Worm (Caenorhabditis elegans): Measurements from ENCODE around the gene mrps-17.

mrps-17 gene

DNA sequence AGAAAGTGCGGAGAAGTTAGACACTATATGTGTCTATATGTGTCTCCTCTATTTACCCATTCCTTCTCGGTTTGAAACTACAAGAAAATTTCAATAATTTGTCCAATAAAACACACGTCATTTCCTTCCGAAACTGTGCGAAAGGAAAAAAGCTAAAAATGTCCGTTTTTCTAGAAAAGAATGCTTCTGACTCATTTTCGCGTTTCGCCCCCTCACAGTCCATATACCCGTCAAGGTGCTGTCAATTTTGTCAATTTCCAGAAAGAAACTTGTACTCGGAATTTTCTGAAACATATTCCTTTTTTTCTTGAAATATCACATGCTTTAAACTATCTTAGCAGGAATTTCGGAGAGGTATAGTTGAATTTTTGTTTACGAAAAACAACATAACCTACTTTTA, 28.8 kb downstream of the mrps-17 start:
- TF ChIP-seq ZK546.5 (tag; optimal IDR thresholded peaks at IDR 0.05) = no peak

DNA sequence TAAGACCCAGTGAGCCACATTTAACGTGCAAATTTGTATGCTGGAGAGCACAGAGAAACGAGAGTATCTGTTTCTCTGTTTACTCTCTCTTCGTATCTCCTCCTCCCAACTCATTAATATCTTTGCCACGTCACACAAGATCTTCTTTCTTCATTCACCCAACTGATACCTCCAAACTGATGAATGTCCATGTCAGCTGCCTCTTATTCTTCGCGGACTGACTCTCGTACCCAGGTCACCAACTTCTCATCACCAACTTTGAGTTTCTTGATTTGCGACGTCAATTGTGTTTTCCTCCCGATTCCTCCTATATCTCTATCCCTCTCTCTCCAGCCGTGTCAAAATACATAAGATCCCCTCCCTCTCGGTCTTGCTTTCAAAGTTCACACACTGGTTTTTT, 29.3 kb downstream of the mrps-17 start:
- no peak for TF ChIP-seq nhr-10 (tag; optimal IDR thresholded peaks at IDR 0.05)
- TF ChIP-seq nhr-6 (tag; optimal IDR thresholded peaks at IDR 0.05) = peak; percentile 15
- no peak for TF ChIP-seq R02D3.7 (tag; optimal IDR thresholded peaks at IDR 0.05)
- peak; percentile 68 for TF ChIP-seq sma-9 (GFP tag; optimal IDR thresholded peaks at IDR 0.05)
- TF ChIP-seq sma-9 (tag; optimal IDR thresholded peaks at IDR 0.05) = no peak
- TF ChIP-seq unc-55 (GFP tag; optimal IDR thresholded peaks at IDR 0.05) = no peak
- no peak for TF ChIP-seq gmeb-1 (tag; optimal IDR thresholded peaks at IDR 0.05)
- no peak for TF ChIP-seq nhr-77 (tag; optimal IDR thresholded peaks at IDR 0.05)
- TF ChIP-seq sem-4 (tag; optimal IDR thresholded peaks at IDR 0.05) = no peak
- TF ChIP-seq lsy-2 (tag; optimal IDR thresholded peaks at IDR 0.05) = peak in 1 of 2 experiments; percentile 28
- TF ChIP-seq lin-39 (tag; optimal IDR thresholded peaks at IDR 0.05) = no peak
- TF ChIP-seq ztf-11 (tag; optimal IDR thresholded peaks at IDR 0.05) = no peak
- TF ChIP-seq zag-1 (tag; optimal IDR thresholded peaks at IDR 0.05) = no peak
- peak; percentile 37 for TF ChIP-seq ztf-4 (tag; optimal IDR thresholded peaks at IDR 0.05)
- no peak for TF ChIP-seq unc-39 (tag; optimal IDR thresholded peaks at IDR 0.05)
- TF ChIP-seq C34F6.9 (tag; optimal IDR thresholded peaks at IDR 0.05) = peak; percentile 3
- TF ChIP-seq lin-13 (GFP tag; optimal IDR thresholded peaks at IDR 0.05) = peak; percentile 43
- TF ChIP-seq nhr-12 (tag; optimal IDR thresholded peaks at IDR 0.05) = no peak
- TF ChIP-seq mbf-1 (tag; optimal IDR thresholded peaks at IDR 0.05) = no peak
- TF ChIP-seq nhr-129 (tag; optimal IDR thresholded peaks at IDR 0.05) = peak; percentile 72
- peak; percentile 97 for TF ChIP-seq crh-2 (tag; optimal IDR thresholded peaks at IDR 0.05)
- no peak for TF ChIP-seq dmd-4 (tag; optimal IDR thresholded peaks at IDR 0.05)
- no peak for TF ChIP-seq mab-5 (tag; optimal IDR thresholded peaks at IDR 0.05)
- TF ChIP-seq F13H6.1 (tag; optimal IDR thresholded peaks at IDR 0.05) = peak; percentile 78
- TF ChIP-seq ama-1 (optimal IDR thresholded peaks at IDR 0.05) = no peak

DNA sequence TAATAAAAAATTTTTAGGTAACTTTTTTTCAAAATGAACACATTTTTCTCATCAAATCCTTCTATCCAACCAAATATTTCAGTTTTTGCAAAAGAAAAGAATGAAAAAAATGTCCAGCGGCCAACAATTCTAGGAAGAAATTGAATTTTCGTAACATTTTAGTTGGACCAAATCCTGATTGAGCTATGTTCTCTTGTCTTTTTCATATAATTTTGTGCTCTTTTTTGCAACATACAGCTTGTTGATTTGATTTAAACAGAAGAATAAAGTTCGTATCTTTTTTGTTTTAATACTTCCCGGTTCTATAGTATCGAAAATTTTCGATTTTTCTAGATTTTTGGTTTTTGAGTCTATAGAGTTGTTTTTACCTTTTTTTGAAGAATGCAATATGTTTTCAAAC, 32.2 kb downstream of the mrps-17 start:
- TF ChIP-seq mab-5 (tag; optimal IDR thresholded peaks at IDR 0.05) (no peak), crh-2 (tag; optimal IDR thresholded peaks at IDR 0.05) (no peak), lin-39 (tag; optimal IDR thresholded peaks at IDR 0.05) (no peak), lsy-2 (tag; optimal IDR thresholded peaks at IDR 0.05) (no peak), egl-27 (tag; optimal IDR thresholded peaks at IDR 0.05) (no peak), nhr-77 (tag; optimal IDR thresholded peaks at IDR 0.05) (no peak), nhr-237 (tag; optimal IDR thresholded peaks at IDR 0.05) (no peak), skn-1 (tag; optimal IDR thresholded peaks at IDR 0.05) (no peak), nhr-129 (tag; optimal IDR thresholded peaks at IDR 0.05) (no peak), sma-3 (GFP tag; optimal IDR thresholded peaks at IDR 0.05) (no peak), ztf-4 (tag; optimal IDR thresholded peaks at IDR 0.05) (no peak), nhr-12 (tag; optimal IDR thresholded peaks at IDR 0.05) (no peak), mbf-1 (tag; optimal IDR thresholded peaks at IDR 0.05) (no peak), blmp-1 (tag; optimal IDR thresholded peaks at IDR 0.05; ENCODE audit: insufficient read depth) (no peak), mdl-1 (tag; optimal IDR thresholded peaks at IDR 0.05) (no peak), nhr-11 (tag; optimal IDR thresholded peaks at IDR 0.05) (no peak), ztf-1 (GFP tag; conservative IDR thresholded peaks at IDR 0.05) (no peak)

DNA sequence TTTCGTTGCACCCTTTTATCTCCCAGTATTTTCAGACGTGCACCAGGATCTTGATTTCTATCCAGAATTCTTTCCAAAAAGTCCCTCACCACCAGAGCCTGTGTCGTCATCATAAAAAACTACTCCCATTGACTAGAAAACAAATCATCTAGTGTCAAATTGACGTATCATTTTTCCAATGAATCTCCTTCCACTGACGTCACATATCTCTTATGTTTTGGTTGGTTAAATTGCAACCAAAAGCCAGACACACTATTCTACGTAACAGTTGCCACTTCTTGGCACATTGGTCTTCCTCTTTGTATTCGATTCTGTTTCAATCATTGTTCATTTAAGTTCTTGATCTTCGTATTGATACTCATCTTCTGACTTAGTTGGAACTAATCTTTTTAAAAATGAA, 33.5 kb downstream of the mrps-17 start:
- TF ChIP-seq sma-9 (GFP tag; optimal IDR thresholded peaks at IDR 0.05) = peak; percentile 53
- TF ChIP-seq sma-9 (tag; optimal IDR thresholded peaks at IDR 0.05) = no peak
- peak in 1 of 2 experiments; percentile 45 for TF ChIP-seq lsy-2 (tag; optimal IDR thresholded peaks at IDR 0.05)
- TF ChIP-seq nhr-25 (tag; optimal IDR thresholded peaks at IDR 0.05) = no peak
- TF ChIP-seq nhr-129 (tag; optimal IDR thresholded peaks at IDR 0.05) = peak; percentile 47
- TF ChIP-seq F13H6.1 (tag; optimal IDR thresholded peaks at IDR 0.05) = peak; percentile 15

DNA sequence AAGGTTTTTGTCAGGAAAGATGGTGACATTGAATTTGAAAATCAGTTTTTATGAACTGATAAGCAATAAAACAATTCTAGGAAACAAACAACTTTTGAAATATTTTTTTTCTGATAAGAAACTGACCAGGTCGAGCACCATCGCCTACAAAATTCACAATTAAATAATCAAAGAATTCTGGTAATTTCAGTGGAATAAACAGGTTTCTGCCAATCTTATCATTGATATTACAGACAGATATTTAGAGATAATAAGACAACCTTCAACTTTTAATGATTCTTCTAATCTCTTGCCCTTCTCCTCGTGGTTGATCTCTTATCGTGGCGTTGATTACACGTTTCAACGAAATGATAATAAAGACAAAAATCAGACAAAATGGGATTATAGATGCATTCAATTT, 35.2 kb downstream of the mrps-17 start:
- TF ChIP-seq sma-3 (GFP tag; optimal IDR thresholded peaks at IDR 0.05) (peak; percentile 38), egl-27 (tag; optimal IDR thresholded peaks at IDR 0.05) (peak; percentile 31), elt-3 (tag; optimal IDR thresholded peaks at IDR 0.05) (no peak), nhr-21 (tag; optimal IDR thresholded peaks at IDR 0.05) (peak; percentile 68), unc-39 (tag; optimal IDR thresholded peaks at IDR 0.05) (no peak), ztf-1 (GFP tag; conservative IDR thresholded peaks at IDR 0.05) (no peak), sma-9 (GFP tag; optimal IDR thresholded peaks at IDR 0.05) (peak; percentile 95), sma-9 (tag; optimal IDR thresholded peaks at IDR 0.05) (no peak), crh-2 (tag; optimal IDR thresholded peaks at IDR 0.05) (peak; percentile 12), unc-55 (GFP tag; optimal IDR thresholded peaks at IDR 0.05) (no peak), dmd-4 (tag; optimal IDR thresholded peaks at IDR 0.05) (no peak), skn-1 (tag; optimal IDR thresholded peaks at IDR 0.05) (no peak), ztf-11 (tag; optimal IDR thresholded peaks at IDR 0.05) (no peak), fos-1 (tag; optimal IDR thresholded peaks at IDR 0.05) (peak; percentile 59), C34F6.9 (tag; optimal IDR thresholded peaks at IDR 0.05) (no peak), gmeb-1 (tag; optimal IDR thresholded peaks at IDR 0.05) (peak; percentile 14), nhr-77 (tag; optimal IDR thresholded peaks at IDR 0.05) (no peak), lsy-2 (tag; optimal IDR thresholded peaks at IDR 0.05) (peak in 1 of 2 experiments; percentile 23), nhr-129 (tag; optimal IDR thresholded peaks at IDR 0.05) (no peak), blmp-1 (tag; optimal IDR thresholded peaks at IDR 0.05; ENCODE audit: insufficient read depth) (peak; percentile 34), nhr-25 (tag; optimal IDR thresholded peaks at IDR 0.05) (peak; percentile 73), nhr-10 (tag; optimal IDR thresholded peaks at IDR 0.05) (no peak), mdl-1 (tag; optimal IDR thresholded peaks at IDR 0.05) (peak in 1 of 2 experiments; percentile 18)
